Worm (Caenorhabditis elegans) whole organism, young adult: ENCODE data around the gene M163.11.

Source experiments
- D2030.7 ChIP-seq: fragments of 200-800 bp; sonication (Bioruptor generic); IDR thresholded peaks from 2 replicates; pipeline ENCODE4 v1.3.6; 2022; ENCODE audit warnings: missing genetic modification reagents, missing genetic modification characterization, missing compliant biosample characterization
- F10E7.11 ChIP-seq: sonication (generic microtip); optimal IDR thresholded peaks from 2 replicates; lab custom pipeline; 2017; ENCODE audit warnings: mild to moderate bottlenecking, missing genetic modification characterization, moderate library complexity, missing compliant biosample characterization
- aptf-2 ChIP-seq: fragments of 200-800 bp; sonication (Bioruptor generic); conservative IDR thresholded peaks from 2 replicates; pipeline ENCODE4 v1.3.6; 2022; ENCODE audit warnings: missing genetic modification reagents, missing genetic modification characterization, missing compliant biosample characterization
- lin-35 ChIP-seq, 3 experiments: fragments of 150-350 bp in 2 of 3; sonication (generic microtip) in 1 of 3; optimal IDR thresholded peaks; 2 replicates each; lab custom pipeline; 2014 to 2018; ENCODE audit warnings: missing biosample characterization in 3 of 3, missing genetic modification characterization in 3 of 3, missing genetic modification reagents in 3 of 3
- lir-1 ChIP-seq: fragments of 200-800 bp; sonication (Bioruptor generic); conservative IDR thresholded peaks from 2 replicates; pipeline ENCODE4 v1.3.6; 2022; ENCODE audit warnings: missing genetic modification reagents, missing genetic modification characterization, missing compliant biosample characterization
- lsy-27 ChIP-seq: sonication (generic microtip); optimal IDR thresholded peaks from 2 replicates; lab custom pipeline; 2017; ENCODE audit warnings: missing genetic modification characterization, mild to moderate bottlenecking, missing compliant biosample characterization, antibody characterized with exemption, missing genotype, borderline replicate concordance; ENCODE audit not compliant: insufficient read depth
- mcd-1 ChIP-seq: fragments of 200-800 bp; sonication (Bioruptor generic); IDR thresholded peaks from 2 replicates; pipeline ENCODE4 v1.3.6; 2022; ENCODE audit warnings: missing genetic modification reagents, missing genetic modification characterization, missing compliant biosample characterization
- rec-8 ChIP-seq, 2 experiments: sonication (generic microtip); optimal IDR thresholded peaks; 2 replicates each; lab custom pipeline; 2016; ENCODE audit warnings: mild to moderate bottlenecking in 2 of 2, missing genetic modification characterization in 2 of 2, missing genetic modification reagents in 2 of 2, missing genotype in 2 of 2, missing biosample characterization in 1 of 2, missing compliant biosample characterization in 1 of 2, moderate library complexity in 1 of 2
- unc-62 ChIP-seq: fragments of 150-350 bp; optimal IDR thresholded peaks from 2 replicates; lab custom pipeline; 2014; ENCODE audit warnings: missing biosample characterization, missing genetic modification reagents, missing genetic modification characterization
- ztf-28 ChIP-seq: fragments of 200-800 bp; sonication (Bioruptor generic); IDR thresholded peaks from 2 replicates; pipeline ENCODE4 v1.3.6; 2022; ENCODE audit warnings: missing genetic modification reagents, missing genetic modification characterization, missing compliant biosample characterization
- ztf-6 ChIP-seq: fragments of 200-800 bp; sonication (Bioruptor generic); IDR thresholded peaks from 2 replicates; pipeline ENCODE4 v1.3.6; 2022; ENCODE audit warnings: missing genetic modification reagents, missing genetic modification characterization, missing compliant biosample characterization

DNA sequence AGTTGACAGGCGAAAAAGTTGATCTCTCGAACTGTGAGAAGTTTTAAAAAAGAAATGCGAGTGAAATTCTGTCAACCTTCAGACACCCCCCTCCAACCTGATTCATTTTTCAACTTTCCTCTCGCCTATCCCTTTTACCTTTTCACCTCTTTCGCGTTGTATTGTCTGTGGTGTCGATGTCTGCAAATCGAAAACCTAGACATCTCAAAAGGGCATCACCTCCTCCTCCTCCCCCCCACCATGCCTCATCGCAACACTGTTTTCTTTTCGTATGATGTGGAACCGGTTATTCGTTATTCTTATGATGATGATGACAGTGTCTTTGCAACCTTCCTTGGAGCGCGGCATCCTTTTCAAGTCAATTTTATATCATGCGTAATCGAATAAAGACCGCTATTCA lies 28.8 kb downstream of the M163.11 start:
- TF ChIP-seq rec-8 (tag; optimal IDR thresholded peaks at IDR 0.05; lab: Kevin White, UChicago) = no peak
- no peak for TF ChIP-seq aptf-2 (GFP tag; lab: Robert Waterston, UW)
- no peak for TF ChIP-seq D2030.7 (GFP tag; lab: Robert Waterston, UW)
- TF ChIP-seq unc-62 (GFP tag; lab: Kevin White, UChicago) = no peak
- no peak for TF ChIP-seq mcd-1
- no peak for TF ChIP-seq lir-1 (GFP tag; lab: Robert Waterston, UW)
- no peak for TF ChIP-seq F10E7.11 (tag; lab: Kevin White, UChicago)
- TF ChIP-seq lsy-27 (tag; lab: Kevin White, UChicago) = no peak
- TF ChIP-seq ztf-28 (GFP tag; lab: Robert Waterston, UW) = no peak
- TF ChIP-seq ztf-6 = no peak
- no peak for TF ChIP-seq lin-35 (GFP tag; optimal IDR thresholded peaks at IDR 0.05; lab: Kevin White, UChicago)
